Fruit fly (Drosophila melanogaster) whole organism, pupa: ENCODE measurements around the gene CG16781.

ENCODE experiments used
- CG10348 ChIP-seq: fragments of 200-800 bp; sonication (Bioruptor generic); IDR thresholded peaks from 2 replicates; pipeline ENCODE4 v1.3.6; 2022; ENCODE audit warnings: missing biosample characterization, missing genetic modification characterization
- CG12605 ChIP-seq: fragments of 200-800 bp; sonication (Bioruptor generic); IDR thresholded peaks from 2 replicates; pipeline ENCODE4 v1.3.6; 2022; ENCODE audit warnings: missing biosample characterization, missing genetic modification characterization
- CG13204 ChIP-seq: fragments of 200-800 bp; sonication (Bioruptor generic); optimal IDR thresholded peaks from 2 replicates; lab custom pipeline; 2018; ENCODE audit warnings: missing biosample characterization, mild to moderate bottlenecking, missing genetic modification characterization, moderate library complexity
- CG14655 ChIP-seq: fragments of 200-800 bp; sonication (Bioruptor generic); optimal IDR thresholded peaks from 3 replicates; lab custom pipeline; 2017; ENCODE audit warnings: mild to moderate bottlenecking, missing biosample characterization, missing genetic modification reagents, missing genetic modification characterization
- CG15710 ChIP-seq: fragments of 200-800 bp; sonication (Bioruptor generic); optimal IDR thresholded peaks from 2 replicates; lab custom pipeline; 2018; ENCODE audit warnings: missing biosample characterization, mild to moderate bottlenecking, missing genetic modification characterization, moderate library complexity
- CG17806 ChIP-seq: fragments of 200-800 bp; sonication (Bioruptor generic); optimal IDR thresholded peaks from 2 replicates; lab custom pipeline; 2018; ENCODE audit warnings: missing biosample characterization, mild to moderate bottlenecking, missing genetic modification characterization, moderate library complexity
- CG32121 ChIP-seq: fragments of 200-800 bp; sonication (Bioruptor generic); IDR thresholded peaks from 2 replicates; pipeline ENCODE4 v1.3.6; 2022; ENCODE audit warnings: missing biosample characterization, missing genetic modification characterization
- CG34367 ChIP-seq: fragments of 200-800 bp; sonication (Bioruptor generic); optimal IDR thresholded peaks from 2 replicates; lab custom pipeline; 2018; ENCODE audit warnings: missing biosample characterization, mild to moderate bottlenecking, missing genetic modification characterization
- CG4496 ChIP-seq: fragments of 200-800 bp; sonication (Bioruptor generic); IDR thresholded peaks from 3 replicates; pipeline ENCODE4 v1.3.6; 2022; ENCODE audit warnings: missing biosample characterization, missing genetic modification characterization
- CG8159 ChIP-seq: fragments of 200-800 bp; sonication (Bioruptor generic); optimal IDR thresholded peaks from 3 replicates; lab custom pipeline; 2018; ENCODE audit warnings: missing biosample characterization, mild to moderate bottlenecking, missing genetic modification characterization, moderate library complexity
- CG8301 ChIP-seq: fragments of 200-800 bp; sonication (Bioruptor generic); optimal IDR thresholded peaks from 2 replicates; lab custom pipeline; 2018; ENCODE audit warnings: missing biosample characterization, mild to moderate bottlenecking, missing genetic modification characterization
- CG9948 ChIP-seq: fragments of 200-800 bp; sonication (Bioruptor generic); optimal IDR thresholded peaks from 2 replicates; lab custom pipeline; 2018; ENCODE audit warnings: missing biosample characterization, mild to moderate bottlenecking, missing genetic modification characterization, moderate library complexity
- D1 ChIP-seq: fragments of 200-800 bp; sonication (Bioruptor generic); optimal IDR thresholded peaks from 2 replicates; lab custom pipeline; 2018; ENCODE audit warnings: missing biosample characterization, mild to moderate bottlenecking, missing genetic modification characterization, moderate library complexity
- EcR ChIP-seq: fragments of 200-800 bp; sonication (Bioruptor generic); optimal IDR thresholded peaks from 3 replicates; lab custom pipeline; 2019; ENCODE audit warnings: missing biosample characterization, missing genetic modification characterization, mild to moderate bottlenecking, moderate library complexity, missing genetic modification reagents
- Ets98B ChIP-seq: fragments of 200-800 bp; sonication (Bioruptor generic); IDR thresholded peaks from 2 replicates; pipeline ENCODE4 v1.3.6; 2022; ENCODE audit warnings: missing biosample characterization, missing genetic modification characterization
- Pif1A ChIP-seq: fragments of 200-800 bp; sonication (Bioruptor generic); optimal IDR thresholded peaks from 3 replicates; lab custom pipeline; 2016; ENCODE audit warnings: missing biosample characterization, missing genetic modification characterization
- Pif1B ChIP-seq: fragments of 200-800 bp; sonication (Bioruptor generic); optimal IDR thresholded peaks from 3 replicates; lab custom pipeline; 2016; ENCODE audit warnings: missing biosample characterization, missing genetic modification characterization
- Snoo ChIP-seq: fragments of 200-800 bp; sonication (Bioruptor generic); optimal IDR thresholded peaks from 3 replicates; lab custom pipeline; 2017; ENCODE audit warnings: missing biosample characterization, mild to moderate bottlenecking, missing genetic modification characterization, inconsistent platforms
- fd96Ca ChIP-seq: fragments of 200-800 bp; sonication (Bioruptor generic); IDR thresholded peaks from 3 replicates; pipeline ENCODE4 v1.3.6; 2022; ENCODE audit warnings: missing biosample characterization, missing genetic modification characterization
- gl ChIP-seq: fragments of 200-800 bp; sonication (Bioruptor generic); optimal IDR thresholded peaks from 2 replicates; lab custom pipeline; 2018; ENCODE audit warnings: missing biosample characterization, mild to moderate bottlenecking, missing genetic modification characterization
- rn ChIP-seq: fragments of 200-800 bp; sonication (Bioruptor generic); IDR thresholded peaks from 2 replicates; pipeline ENCODE4 v1.3.6; 2022; ENCODE audit warnings: missing biosample characterization, missing genetic modification characterization

Gene CG16781

DNA sequence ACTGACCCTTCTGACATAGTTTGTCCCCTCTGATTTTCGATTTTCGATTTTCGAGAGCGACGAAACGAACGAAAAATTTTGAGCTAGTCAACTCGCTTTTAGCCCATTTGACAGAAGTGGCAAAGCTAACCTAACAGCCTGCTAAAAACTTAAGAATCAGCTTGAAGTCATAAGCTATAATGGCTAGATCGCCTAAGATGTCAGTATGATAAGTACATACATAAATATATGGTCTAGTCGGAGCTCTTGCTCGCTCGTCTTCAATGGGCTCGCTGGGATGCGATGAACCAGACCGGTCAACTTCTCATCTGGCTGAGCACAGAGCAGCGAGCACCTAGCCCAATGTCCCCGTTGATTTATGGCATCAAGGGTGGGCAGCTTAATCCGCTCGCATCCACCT is 28.1 kb downstream of the CG16781 start, which contains the start of gene CG14269:
CG14269 (minus strand) TSS at position 101 of the 400 bp plus-strand sequence.
- TF ChIP-seq gl (tag; lab: Kevin White, UChicago) = no peak
- no peak for TF ChIP-seq CG34367 (tag; lab: Kevin White, UChicago)
- TF ChIP-seq Ets98B (GFP tag; lab: Robert Waterston, UW) = no peak
- TF ChIP-seq CG13204 = no peak
- TF ChIP-seq fd96Ca (GFP tag; lab: Robert Waterston, UW) = no peak
- no peak for TF ChIP-seq CG8159 (tag; lab: Kevin White, UChicago)
- no peak for TF ChIP-seq CG8301 (tag; lab: Kevin White, UChicago)
- no peak for TF ChIP-seq Snoo
- no peak for TF ChIP-seq Pif1A (GFP tag; lab: Kevin White, UChicago)
- TF ChIP-seq D1 (tag; lab: Kevin White, UChicago) = no peak
- no peak for TF ChIP-seq CG14655 (GFP tag; lab: Kevin White, UChicago)
- TF ChIP-seq CG9948 (tag; lab: Kevin White, UChicago) = no peak
- TF ChIP-seq CG15710 (tag; lab: Kevin White, UChicago) = no peak
- no peak for TF ChIP-seq CG17806 (tag; lab: Kevin White, UChicago)
- TF ChIP-seq Pif1B (GFP tag; lab: Kevin White, UChicago) = no peak
- no peak for TF ChIP-seq CG12605 (GFP tag; lab: Robert Waterston, UW)
- no peak for TF ChIP-seq CG4496 (GFP tag; lab: Robert Waterston, UW)
- no peak for TF ChIP-seq CG10348
- TF ChIP-seq EcR (GFP tag; lab: Kevin White, UChicago) = no peak
- no peak for TF ChIP-seq CG32121 (GFP tag; lab: Robert Waterston, UW)

DNA sequence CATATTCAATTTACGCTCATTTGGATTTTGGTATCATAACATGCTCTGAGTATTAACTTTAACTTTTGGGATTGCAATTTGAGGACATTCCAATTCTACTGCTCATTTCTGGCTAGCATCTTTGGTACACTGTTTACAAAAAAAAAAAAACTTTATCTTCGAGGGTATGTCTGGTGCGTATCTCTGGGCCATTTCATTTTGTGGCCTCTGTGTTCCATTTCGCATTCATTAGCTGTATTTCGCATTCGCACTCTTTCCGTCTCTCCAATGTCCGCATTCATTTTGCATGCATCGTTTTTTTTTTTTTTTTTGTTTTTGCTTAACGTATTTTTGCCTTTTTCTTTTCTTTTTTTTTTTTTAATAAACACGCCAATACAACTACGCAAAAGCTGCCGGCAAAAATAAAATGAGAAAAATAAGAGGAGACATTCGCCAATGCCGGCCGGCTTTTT is 30.2 kb downstream of the CG16781 start:
- peak; percentile 97 for TF ChIP-seq CG12605 (GFP tag; lab: Robert Waterston, UW)
- peak; percentile 83 for TF ChIP-seq CG17806 (tag; lab: Kevin White, UChicago)
- TF ChIP-seq Pif1B (GFP tag; lab: Kevin White, UChicago) = peak; percentile 94
- TF ChIP-seq fd96Ca (GFP tag; lab: Robert Waterston, UW) = peak; percentile 81
- TF ChIP-seq gl (tag; lab: Kevin White, UChicago) = peak; percentile 58
- TF ChIP-seq D1 (tag; lab: Kevin White, UChicago) = peak; percentile 44
- peak; percentile 69 for TF ChIP-seq CG8301 (tag; lab: Kevin White, UChicago)
- peak; percentile 93 for TF ChIP-seq CG32121 (GFP tag; lab: Robert Waterston, UW)
- no peak for TF ChIP-seq EcR (GFP tag; lab: Kevin White, UChicago)
- TF ChIP-seq CG9948 (tag; lab: Kevin White, UChicago) = peak; percentile 66
- TF ChIP-seq CG4496 (GFP tag; lab: Robert Waterston, UW) = peak; percentile 95
- TF ChIP-seq Snoo = peak; percentile 95
- TF ChIP-seq rn (GFP tag; lab: Robert Waterston, UW) = peak; percentile 86
- TF ChIP-seq CG8159 (tag; lab: Kevin White, UChicago) = peak; percentile 88
- peak; percentile 80 for TF ChIP-seq CG13204
- peak; percentile 88 for TF ChIP-seq CG15710 (tag; lab: Kevin White, UChicago)
- TF ChIP-seq CG34367 (tag; lab: Kevin White, UChicago) = peak; percentile 57
- TF ChIP-seq CG10348 = no peak
- peak; percentile 93 for TF ChIP-seq Ets98B (GFP tag; lab: Robert Waterston, UW)
- peak; percentile 96 for TF ChIP-seq Pif1A (GFP tag; lab: Kevin White, UChicago)
- TF ChIP-seq CG14655 (GFP tag; lab: Kevin White, UChicago) = peak; percentile 73

DNA sequence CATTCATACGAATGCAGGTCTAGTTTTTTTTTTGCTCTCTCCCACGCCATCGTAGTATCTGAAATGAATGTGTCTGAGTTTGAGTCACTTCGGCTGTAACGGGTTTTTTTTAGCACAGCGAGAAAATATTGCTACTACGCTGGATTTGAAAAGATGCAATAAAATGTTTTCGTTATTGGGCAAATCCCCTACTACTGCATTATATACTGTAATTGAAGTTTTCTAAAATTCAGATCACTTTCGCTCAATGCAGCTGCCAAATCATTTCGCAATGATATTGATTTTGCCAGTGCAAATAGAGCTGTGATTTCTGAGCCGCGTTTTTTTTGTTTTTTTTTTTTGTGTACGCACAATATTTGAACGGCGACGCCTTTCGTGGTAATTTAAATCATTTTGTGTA is 30.9 kb downstream of the CG16781 start:
- TF ChIP-seq CG32121 (GFP tag; lab: Robert Waterston, UW) (peak; percentile 91), gl (tag; lab: Kevin White, UChicago) (peak; percentile 52), CG34367 (tag; lab: Kevin White, UChicago) (peak; percentile 79), CG10348 (peak; percentile 64; the same call in 1 of the 2 replicates), CG8301 (tag; lab: Kevin White, UChicago) (peak; percentile 77), Ets98B (GFP tag; lab: Robert Waterston, UW) (peak; percentile 91), D1 (tag; lab: Kevin White, UChicago) (peak; percentile 61), CG8159 (tag; lab: Kevin White, UChicago) (peak; percentile 87), CG4496 (GFP tag; lab: Robert Waterston, UW) (peak; percentile 92), CG14655 (GFP tag; lab: Kevin White, UChicago) (peak; percentile 73), EcR (GFP tag; lab: Kevin White, UChicago) (peak; percentile 25), CG12605 (GFP tag; lab: Robert Waterston, UW) (peak; percentile 72), CG13204 (no peak), fd96Ca (GFP tag; lab: Robert Waterston, UW) (peak; percentile 91), Pif1B (GFP tag; lab: Kevin White, UChicago) (peak; percentile 80), CG17806 (tag; lab: Kevin White, UChicago) (peak; percentile 81), CG9948 (tag; lab: Kevin White, UChicago) (peak; percentile 77), Snoo (peak; percentile 71), Pif1A (GFP tag; lab: Kevin White, UChicago) (peak; percentile 89), CG15710 (tag; lab: Kevin White, UChicago) (peak; percentile 86), rn (GFP tag; lab: Robert Waterston, UW) (peak; percentile 70)

DNA sequence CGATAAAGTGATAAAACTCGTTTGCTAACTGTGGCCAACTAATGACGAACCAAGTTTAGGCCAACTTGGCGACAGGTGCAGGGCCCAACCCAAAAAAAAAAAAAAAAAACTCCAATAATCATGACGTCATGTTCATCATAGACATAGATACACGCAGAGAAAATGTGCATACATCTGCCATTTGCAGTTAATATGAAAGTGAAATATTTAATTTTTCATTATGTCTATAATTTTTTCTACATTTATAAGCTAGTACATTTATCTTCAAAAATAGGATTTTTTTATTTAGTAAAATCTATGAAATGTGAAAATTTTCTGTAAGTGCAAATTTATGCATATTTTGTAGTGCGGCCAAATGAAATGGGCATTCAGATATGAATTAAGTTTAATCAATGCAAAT is 32.2 kb downstream of the CG16781 start:
- TF ChIP-seq CG10348 = no peak
- no peak for TF ChIP-seq gl (tag; lab: Kevin White, UChicago)
- no peak for TF ChIP-seq EcR (GFP tag; lab: Kevin White, UChicago)
- TF ChIP-seq Pif1A (GFP tag; lab: Kevin White, UChicago) = no peak
- peak; percentile 37; the same call in 1 of the 2 replicates for TF ChIP-seq CG12605 (GFP tag; lab: Robert Waterston, UW)
- TF ChIP-seq fd96Ca (GFP tag; lab: Robert Waterston, UW) = no peak
- no peak for TF ChIP-seq CG8301 (tag; lab: Kevin White, UChicago)
- TF ChIP-seq Ets98B (GFP tag; lab: Robert Waterston, UW) = peak; percentile 7; the same call in 1 of the 2 replicates
- no peak for TF ChIP-seq CG13204
- peak; percentile 51; the same call in 1 of the 2 replicates for TF ChIP-seq CG32121 (GFP tag; lab: Robert Waterston, UW)
- TF ChIP-seq D1 (tag; lab: Kevin White, UChicago) = no peak
- no peak for TF ChIP-seq Snoo
- TF ChIP-seq rn (GFP tag; lab: Robert Waterston, UW) = no peak
- no peak for TF ChIP-seq CG17806 (tag; lab: Kevin White, UChicago)
- peak; percentile 1 for TF ChIP-seq CG9948 (tag; lab: Kevin White, UChicago)
- no peak for TF ChIP-seq CG34367 (tag; lab: Kevin White, UChicago)
- no peak for TF ChIP-seq CG8159 (tag; lab: Kevin White, UChicago)
- no peak for TF ChIP-seq Pif1B (GFP tag; lab: Kevin White, UChicago)
- no peak for TF ChIP-seq CG14655 (GFP tag; lab: Kevin White, UChicago)
- no peak for TF ChIP-seq CG15710 (tag; lab: Kevin White, UChicago)
- peak; percentile 51; the same call in 2 of the 3 replicates for TF ChIP-seq CG4496 (GFP tag; lab: Robert Waterston, UW)
